Worm (Caenorhabditis elegans): ENCODE results near the gene dac-1.

The dac-1 gene

DNA sequence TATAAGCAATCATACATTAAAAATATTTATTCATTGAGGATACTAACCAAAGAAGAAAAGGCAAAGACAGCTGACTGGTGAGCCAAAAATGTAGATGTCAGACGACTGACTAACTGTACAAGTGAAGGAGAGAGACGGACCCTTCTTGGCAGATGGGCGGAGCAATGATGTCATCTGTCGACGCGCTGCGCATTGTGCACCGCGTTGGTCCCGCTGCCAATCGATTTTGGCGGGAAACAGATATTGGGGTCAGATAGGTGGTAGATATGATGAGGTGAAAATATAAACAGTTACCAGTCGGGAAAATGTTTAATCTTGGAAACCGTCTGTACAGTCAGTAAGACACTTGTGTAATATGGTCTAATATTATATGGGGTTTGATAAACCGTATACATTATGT is 53.9 kb downstream of the dac-1 start, which contains the start of gene T24C4.2:
Gene T24C4.2, minus strand, starts transcription at position 101 of the 400 bp plus-strand sequence.
- TF ChIP-seq nhr-23 (tag; optimal IDR thresholded peaks at IDR 0.05) (no peak), mdl-1 (tag; optimal IDR thresholded peaks at IDR 0.05) (no peak), nfya-1 (tag; optimal IDR thresholded peaks at IDR 0.05; ENCODE audit: insufficient read depth) (no peak), lin-15B (tag; optimal IDR thresholded peaks at IDR 0.05) (no peak), pha-4 (tag; optimal IDR thresholded peaks at IDR 0.05) (no peak), snpc-4 (tag; optimal IDR thresholded peaks at IDR 0.05) (no peak), ceh-82 (tag; optimal IDR thresholded peaks at IDR 0.05) (no peak), skn-1 (tag; optimal IDR thresholded peaks at IDR 0.05) (no peak), eor-1 (tag; optimal IDR thresholded peaks at IDR 0.05) (no peak)

ce11 chrIII:870555-870954 is 54.6 kb downstream of the dac-1 start:
- TF ChIP-seq hmg-11 (tag; optimal IDR thresholded peaks at IDR 0.05) (no peak), nhr-43 (tag; optimal IDR thresholded peaks at IDR 0.05; ENCODE audit: poor library complexity, severe bottlenecking) (no peak), nhr-28 (tag; optimal IDR thresholded peaks at IDR 0.05) (no peak), ceh-16 (tag; optimal IDR thresholded peaks at IDR 0.05) (no peak), sea-2 (GFP tag; optimal IDR thresholded peaks at IDR 0.05) (no peak), mml-1 (tag; optimal IDR thresholded peaks at IDR 0.05) (no peak), pha-4 (tag; optimal IDR thresholded peaks at IDR 0.05) (no peak)
